Worm (Caenorhabditis elegans) whole organism, L4/young adult: ENCODE results near the gene lev-8.

Source experiments
- dao-5 ChIP-seq: sonication (generic microtip); optimal IDR thresholded peaks from 2 replicates; lab custom pipeline; 2016; ENCODE audit warnings: missing genotype, missing genetic modification characterization, moderate library complexity, missing compliant biosample characterization
- him-1 ChIP-seq: sonication (generic microtip); optimal IDR thresholded peaks from 2 replicates; lab custom pipeline; 2016; ENCODE audit warnings: missing genotype, missing genetic modification reagents, missing genetic modification characterization, missing compliant biosample characterization

- TF ChIP-seq him-1 (tag; lab: Kevin White, UChicago) (no peak), dao-5 (tag; lab: Kevin White, UChicago) (no peak)
These were observed 44.6 kb downstream of the lev-8 start, which contains the start of gene ftt-2 for ce11 chrX:11605214-11605765.
